Fruit fly (Drosophila melanogaster) whole organism, wandering third instar larva: Measurements from ENCODE around the gene Itpr.

Source experiments
- Abd-B ChIP-seq: fragments of >200 bp; optimal IDR thresholded peaks from 2 replicates; lab custom pipeline; 2017; ENCODE audit warnings: missing biosample characterization, missing genetic modification characterization
- CG32264 ChIP-seq: fragments of 200-800 bp; sonication (Bioruptor generic); optimal IDR thresholded peaks from 2 replicates; lab custom pipeline; 2016; ENCODE audit warnings: missing biosample characterization, missing genetic modification characterization
- CG9705 ChIP-seq: fragments of 200-800 bp; sonication (Bioruptor generic); optimal IDR thresholded peaks from 2 replicates; lab custom pipeline; 2018; ENCODE audit warnings: missing biosample characterization, mild to moderate bottlenecking, missing genetic modification characterization
- CrebA ChIP-seq: fragments of 200-800 bp; sonication (Bioruptor generic); optimal IDR thresholded peaks from 2 replicates; lab custom pipeline; 2016; ENCODE audit warnings: missing biosample characterization, mild to moderate bottlenecking, missing genetic modification characterization, borderline replicate concordance
- Dfd ChIP-seq: fragments of >200 bp; optimal IDR thresholded peaks from 2 replicates; lab custom pipeline; 2017; ENCODE audit warnings: missing biosample characterization, missing genetic modification characterization
- Dif ChIP-seq: fragments of 200-275, 200-300 bp; sonication (Bioruptor generic); optimal IDR thresholded peaks from 2 replicates; lab custom pipeline; 2018; ENCODE audit warnings: missing biosample characterization, missing genetic modification characterization; ENCODE audit not compliant: partially characterized antibody
- GATAd ChIP-seq: sonication (Bioruptor generic); optimal IDR thresholded peaks from 2 replicates; lab custom pipeline; 2016; ENCODE audit warnings: missing biosample characterization, missing genetic modification characterization
- HLH106 ChIP-seq: fragments of 200-800 bp; optimal IDR thresholded peaks from 3 replicates; lab custom pipeline; 2019; ENCODE audit warnings: missing biosample characterization, mild to moderate bottlenecking, missing genetic modification characterization, moderate library complexity
- Hnf4 ChIP-seq: fragments of 200-800 bp; sonication (Bioruptor generic); optimal IDR thresholded peaks from 2 replicates; lab custom pipeline; 2016; ENCODE audit warnings: missing biosample characterization, mild to moderate bottlenecking, missing genetic modification characterization
- Hr78 ChIP-seq: fragments of >200 bp; optimal IDR thresholded peaks from 2 replicates; lab custom pipeline; 2017; ENCODE audit warnings: missing biosample characterization, missing genetic modification characterization
- Hr83 ChIP-seq: fragments of 200-300 bp; sonication (Bioruptor generic); optimal IDR thresholded peaks from 2 replicates; lab custom pipeline; 2016; ENCODE audit warnings: missing biosample characterization, mild to moderate bottlenecking, missing genetic modification characterization, moderate library complexity; ENCODE audit not compliant: poor library complexity, severe bottlenecking
- Jra ChIP-seq: sonication (Bioruptor generic); optimal IDR thresholded peaks from 2 replicates; lab custom pipeline; 2016; ENCODE audit warnings: missing biosample characterization, missing genetic modification characterization
- Mio ChIP-seq: sonication (Bioruptor generic); optimal IDR thresholded peaks from 2 replicates; lab custom pipeline; 2016; ENCODE audit warnings: missing biosample characterization, missing genetic modification characterization
- Myc ChIP-seq: fragments of >200 bp; optimal IDR thresholded peaks from 2 replicates; lab custom pipeline; 2017
- N ChIP-seq: fragments of >200 bp; optimal IDR thresholded peaks from 2 replicates; lab custom pipeline; 2018; ENCODE audit warnings: missing biosample characterization, missing external identifiers, missing genetic modification characterization
- OdsH ChIP-seq: fragments of 200-800 bp; sonication (Bioruptor generic); optimal IDR thresholded peaks from 2 replicates; lab custom pipeline; 2016; ENCODE audit warnings: missing biosample characterization, mild to moderate bottlenecking, missing genetic modification characterization
- Rel ChIP-seq, 2 experiments: fragments of 200-800 bp; sonication (Bioruptor generic) in 1 of 2; optimal IDR thresholded peaks; 2 replicates in 1 of 2; 3 replicates in 1 of 2; lab custom pipeline; 2016 to 2019; ENCODE audit warnings: mild to moderate bottlenecking in 2 of 2, missing biosample characterization in 2 of 2, missing genetic modification characterization in 2 of 2, moderate library complexity in 1 of 2
- Sp1 ChIP-seq: fragments of 200-800 bp; sonication (Bioruptor generic); optimal IDR thresholded peaks from 3 replicates; lab custom pipeline; 2019; ENCODE audit warnings: missing biosample characterization, mild to moderate bottlenecking, missing genetic modification characterization, moderate library complexity
- Vsx2 ChIP-seq: fragments of 200-300, 225-300 bp; sonication (Bioruptor generic); optimal IDR thresholded peaks from 2 replicates; lab custom pipeline; 2018; ENCODE audit warnings: missing biosample characterization, missing genetic modification characterization; ENCODE audit not compliant: partially characterized antibody
- br ChIP-seq: fragments of 200-800 bp; sonication (Bioruptor generic); optimal IDR thresholded peaks from 2 replicates; lab custom pipeline; 2016; ENCODE audit warnings: missing biosample characterization, missing genetic modification characterization
- brk ChIP-seq: fragments of 200-800 bp; sonication (Bioruptor generic); optimal IDR thresholded peaks from 2 replicates; lab custom pipeline; 2016; ENCODE audit warnings: missing biosample characterization, mild to moderate bottlenecking, missing genetic modification characterization
- dl ChIP-seq, 2 experiments: fragments of 175-275, 200-275 bp in 1 of 2; fragments of 200-275 bp in 1 of 2; sonication (Bioruptor generic); optimal IDR thresholded peaks; lab custom pipeline; 2018; ENCODE audit warnings: mild to moderate bottlenecking in 2 of 2, missing biosample characterization in 2 of 2, missing genetic modification characterization in 2 of 2, moderate library complexity in 2 of 2; ENCODE audit not compliant: partially characterized antibody in 2 of 2, insufficient read depth in 1 of 2
- dmrt93B ChIP-seq: fragments of 200-800 bp; sonication (Bioruptor generic); optimal IDR thresholded peaks from 2 replicates; lab custom pipeline; 2018; ENCODE audit warnings: missing biosample characterization, mild to moderate bottlenecking, missing genetic modification characterization
- dsf ChIP-seq: sonication (Bioruptor generic); optimal IDR thresholded peaks from 2 replicates; lab custom pipeline; 2016; ENCODE audit warnings: missing biosample characterization, missing genetic modification characterization, borderline replicate concordance
- ey ChIP-seq: fragments of 200-800 bp; sonication (Bioruptor generic); optimal IDR thresholded peaks from 2 replicates; lab custom pipeline; 2016; ENCODE audit warnings: missing biosample characterization, missing genetic modification characterization
- foxo ChIP-seq, 2 experiments: fragments of 200-800 bp; sonication (Bioruptor generic); optimal IDR thresholded peaks; 2 replicates in 1 of 2; 3 replicates in 1 of 2; lab custom pipeline; 2016 to 2017; ENCODE audit warnings: missing biosample characterization in 2 of 2, missing genetic modification characterization in 2 of 2
- fru ChIP-seq: fragments of 200-800 bp; sonication (Bioruptor generic); optimal IDR thresholded peaks from 3 replicates; lab custom pipeline; 2016; ENCODE audit warnings: missing biosample characterization, mild to moderate bottlenecking, missing genetic modification characterization
- h ChIP-seq: fragments of 200-800 bp; sonication (Bioruptor generic); optimal IDR thresholded peaks from 3 replicates; lab custom pipeline; 2016; ENCODE audit warnings: missing biosample characterization, mild to moderate bottlenecking, missing genetic modification characterization
- jim ChIP-seq: fragments of 175-275, 200-325 bp; sonication (Bioruptor generic); optimal IDR thresholded peaks from 2 replicates; lab custom pipeline; 2016; ENCODE audit warnings: missing biosample characterization, mild to moderate bottlenecking, missing genetic modification characterization
- lola ChIP-seq: fragments of >200 bp; optimal IDR thresholded peaks from 2 replicates; lab custom pipeline; 2017; ENCODE audit warnings: missing biosample characterization, missing genetic modification characterization
- pan ChIP-seq: fragments of >200 bp; optimal IDR thresholded peaks from 2 replicates; lab custom pipeline; 2017
- psq ChIP-seq: fragments of 200-800 bp; sonication (Bioruptor generic); optimal IDR thresholded peaks from 3 replicates; lab custom pipeline; 2017; ENCODE audit warnings: missing biosample characterization, mild to moderate bottlenecking, missing genetic modification characterization, moderate library complexity
- rgr ChIP-seq: fragments of 200-800 bp; sonication (Bioruptor generic); optimal IDR thresholded peaks from 3 replicates; lab custom pipeline; 2016; ENCODE audit warnings: missing biosample characterization, mild to moderate bottlenecking, missing genetic modification characterization
- sage ChIP-seq: fragments of 200-800 bp; sonication (Bioruptor generic); optimal IDR thresholded peaks from 2 replicates; lab custom pipeline; 2016; ENCODE audit warnings: missing biosample characterization, mild to moderate bottlenecking, missing genetic modification characterization
- sv ChIP-seq: fragments of 200-800 bp; sonication (Bioruptor generic); optimal IDR thresholded peaks from 3 replicates; lab custom pipeline; 2016; ENCODE audit warnings: missing biosample characterization, missing genetic modification characterization
- tai ChIP-seq: sonication (Bioruptor generic); optimal IDR thresholded peaks from 2 replicates; lab custom pipeline; 2016; ENCODE audit warnings: missing biosample characterization, missing genetic modification characterization
- usp ChIP-seq: fragments of >200 bp; optimal IDR thresholded peaks from 2 replicates; lab custom pipeline; 2017; ENCODE audit warnings: missing biosample characterization, missing genetic modification characterization
- woc ChIP-seq: sonication (Bioruptor generic); optimal IDR thresholded peaks from 2 replicates; lab custom pipeline; 2016; ENCODE audit warnings: missing biosample characterization, mild to moderate bottlenecking, missing genetic modification characterization

Itpr gene

dm6 chr3R:5502646-5503045 lies 14.3 kb upstream of the Itpr start, which contains the start of gene NKCC:
Gene NKCC, minus strand, starts transcription at chr3R:5502702.
- TF ChIP-seq psq (GFP tag; lab: Kevin White, UChicago) (no peak), Rel (GFP tag; optimal IDR thresholded peaks at IDR 0.05; lab: Kevin White, UChicago) (no peak), Rel (tag; optimal IDR thresholded peaks at IDR 0.05; lab: Kevin White, UChicago) (peak; percentile 90), Dif (GFP tag; lab: Kevin White, UChicago) (no peak)

dm6 chr3R:5503789-5504387 lies 13.0 kb upstream of the Itpr start:
- no peak for TF ChIP-seq pan (lab: Kevin White, UChicago)
- TF ChIP-seq fru (GFP tag; lab: Kevin White, UChicago), result peak; percentile 0
- no peak for TF ChIP-seq Rel (GFP tag; optimal IDR thresholded peaks at IDR 0.05; lab: Kevin White, UChicago)
- TF ChIP-seq Rel (tag; optimal IDR thresholded peaks at IDR 0.05; lab: Kevin White, UChicago), result peak; percentile 93
- no peak for TF ChIP-seq CG9705 (GFP tag; lab: Kevin White, UChicago)
- TF ChIP-seq rgr (GFP tag; lab: Kevin White, UChicago), result no peak
- TF ChIP-seq jim, result no peak
- no peak for TF ChIP-seq ey (GFP tag; lab: Kevin White, UChicago)
- no peak for TF ChIP-seq Sp1 (GFP tag; lab: Kevin White, UChicago)
- TF ChIP-seq Mio (GFP tag; lab: Kevin White, UChicago), result no peak
- no peak for TF ChIP-seq CrebA (GFP tag; lab: Kevin White, UChicago)
- TF ChIP-seq woc, result no peak
- no peak for TF ChIP-seq dmrt93B (GFP tag; lab: Kevin White, UChicago)
- no peak for TF ChIP-seq dl (GFP tag; optimal IDR thresholded peaks at IDR 0.05; lab: Kevin White, UChicago; ENCODE audit: insufficient read depth in 1 of 2, partially characterized antibody in 2 of 2)
- TF ChIP-seq GATAd (GFP tag; lab: Kevin White, UChicago), result no peak
- TF ChIP-seq sv (GFP tag; lab: Kevin White, UChicago), result no peak
- no peak for TF ChIP-seq usp (GFP tag; lab: Kevin White, UChicago)
- TF ChIP-seq N, result no peak
- TF ChIP-seq Myc (lab: Kevin White, UChicago), result no peak
- no peak for TF ChIP-seq psq (GFP tag; lab: Kevin White, UChicago)
- no peak for TF ChIP-seq lola
- no peak for TF ChIP-seq Hnf4 (GFP tag; lab: Kevin White, UChicago)
- no peak for TF ChIP-seq Dif (GFP tag; lab: Kevin White, UChicago)
- no peak for TF ChIP-seq Hr83 (GFP tag; lab: Kevin White, UChicago)
- no peak for TF ChIP-seq OdsH (GFP tag; lab: Kevin White, UChicago)
- no peak for TF ChIP-seq foxo (GFP tag; optimal IDR thresholded peaks at IDR 0.05; lab: Kevin White, UChicago)
- no peak for TF ChIP-seq Abd-B (GFP tag; lab: Kevin White, UChicago)
- no peak for TF ChIP-seq brk (GFP tag; lab: Kevin White, UChicago)
- peak; percentile 40 for TF ChIP-seq HLH106 (tag; lab: Kevin White, UChicago)
- no peak for TF ChIP-seq sage (GFP tag; lab: Kevin White, UChicago)
- no peak for TF ChIP-seq CG32264 (GFP tag; lab: Kevin White, UChicago)
- no peak for TF ChIP-seq Hr78 (GFP tag; lab: Kevin White, UChicago)
- peak; percentile 39 for TF ChIP-seq Jra (GFP tag; lab: Kevin White, UChicago)
- TF ChIP-seq h (GFP tag; lab: Kevin White, UChicago), result peak; percentile 12
- peak; percentile 34 for TF ChIP-seq Vsx2
- TF ChIP-seq Dfd, result no peak
- no peak for TF ChIP-seq tai (GFP tag; lab: Kevin White, UChicago)
- TF ChIP-seq dsf (GFP tag; lab: Kevin White, UChicago), result no peak
- no peak for TF ChIP-seq br
